Worm (Caenorhabditis elegans) whole organism, L1 larva: Measurements from ENCODE around the gene F54D10.7.
A peak's percentile ranks its signal among the peaks of the same experiment; 100 is the strongest.

Source experiments
- C16A3.4 ChIP-seq: fragments of 150-350 bp; optimal IDR thresholded peaks from 2 replicates; lab custom pipeline; 2014; ENCODE audit warnings: missing biosample characterization, missing genetic modification characterization
- F16B12.6 ChIP-seq: fragments of 150-350 bp; optimal IDR thresholded peaks from 2 replicates; lab custom pipeline; 2014; ENCODE audit warnings: missing biosample characterization, missing genetic modification characterization
- Y116A8C.19 ChIP-seq: sonication (generic microtip); optimal IDR thresholded peaks from 2 replicates; lab custom pipeline; 2016; ENCODE audit warnings: missing compliant biosample characterization, missing genetic modification characterization, borderline replicate concordance
- alr-1 ChIP-seq: fragments of 200-800 bp; sonication (Bioruptor generic); optimal IDR thresholded peaks from 2 replicates; lab custom pipeline; 2018; ENCODE audit warnings: borderline replicate concordance, mild to moderate bottlenecking, missing genetic modification characterization, missing compliant biosample characterization
- ceh-63 ChIP-seq: fragments of 200-800 bp; sonication (Bioruptor generic); optimal IDR thresholded peaks from 2 replicates; lab custom pipeline; 2018; ENCODE audit warnings: mild to moderate bottlenecking, missing genetic modification characterization, missing compliant biosample characterization
- ceh-8 ChIP-seq: fragments of 200-800 bp; sonication (Bioruptor generic); optimal IDR thresholded peaks from 2 replicates; lab custom pipeline; 2018; ENCODE audit warnings: mild to moderate bottlenecking, missing genetic modification characterization, moderate library complexity, missing compliant biosample characterization
- ceh-82 ChIP-seq, 3 experiments: fragments of 150-350 bp in 1 of 3; sonication (generic microtip) in 2 of 3; optimal IDR thresholded peaks; 2 replicates each; lab custom pipeline; 2014 to 2017; ENCODE audit warnings: missing biosample characterization in 3 of 3, missing genetic modification characterization in 3 of 3
- efl-1 ChIP-seq, 4 experiments: fragments of 150-350 bp; optimal IDR thresholded peaks in 3 of 4; peaks in 1 of 4; 1 replicate in 1 of 4; 2 replicates in 3 of 4; lab custom pipeline; 2014; ENCODE audit warnings: missing biosample characterization in 2 of 4, missing genetic modification characterization in 2 of 4, missing genetic modification reagents in 2 of 4
- egl-13 ChIP-seq: sonication (generic microtip); optimal IDR thresholded peaks from 2 replicates; lab custom pipeline; 2016; ENCODE audit warnings: missing genotype, missing genetic modification reagents, missing genetic modification characterization, missing compliant biosample characterization
- fkh-10 ChIP-seq: sonication (generic microtip); optimal IDR thresholded peaks from 2 replicates; lab custom pipeline; 2017; ENCODE audit warnings: missing biosample characterization, missing genetic modification reagents, missing genetic modification characterization
- fkh-8 ChIP-seq: sonication (generic microtip); optimal IDR thresholded peaks from 2 replicates; lab custom pipeline; 2016; ENCODE audit warnings: mild to moderate bottlenecking, missing genetic modification characterization, missing compliant biosample characterization
- fos-1 ChIP-seq: fragments of 150-350 bp; optimal IDR thresholded peaks from 2 replicates; lab custom pipeline; 2014; ENCODE audit warnings: missing biosample characterization, missing genetic modification characterization
- hpl-2 ChIP-seq: fragments of 150-350 bp; optimal IDR thresholded peaks from 2 replicates; lab custom pipeline; 2014; ENCODE audit warnings: missing biosample characterization, missing genetic modification reagents, missing genetic modification characterization
- lin-14 ChIP-seq: fragments of 200-800 bp; sonication (Bioruptor generic); optimal IDR thresholded peaks from 2 replicates; lab custom pipeline; 2018; ENCODE audit warnings: mild to moderate bottlenecking, missing genetic modification characterization, moderate library complexity, missing compliant biosample characterization
- lin-35 ChIP-seq, 2 experiments: fragments of 150-350 bp; optimal IDR thresholded peaks; 2 replicates each; lab custom pipeline; 2014; ENCODE audit warnings: missing biosample characterization in 2 of 2, missing genetic modification characterization in 2 of 2, missing genetic modification reagents in 2 of 2
- mab-9 ChIP-seq: fragments of 200-800 bp; sonication (Bioruptor generic); IDR thresholded peaks from 2 replicates; pipeline ENCODE4 v1.3.6; 2022; ENCODE audit warnings: missing genetic modification reagents, missing genetic modification characterization, missing compliant biosample characterization
- mdl-1 ChIP-seq, 2 experiments: fragments of 150-350 bp; optimal IDR thresholded peaks; 2 replicates each; lab custom pipeline; 2014 to 2017; ENCODE audit warnings: missing biosample characterization in 2 of 2, missing genetic modification characterization in 2 of 2, inconsistent platforms in 1 of 2
- nhr-12 ChIP-seq: sonication (generic microtip); optimal IDR thresholded peaks from 2 replicates; lab custom pipeline; 2017; ENCODE audit warnings: missing biosample characterization, missing genetic modification characterization
- nhr-19 ChIP-seq: fragments of 200-800 bp; sonication (Bioruptor generic); conservative IDR thresholded peaks from 2 replicates; pipeline ENCODE4 v1.3.6; 2022; ENCODE audit warnings: missing genetic modification characterization, missing compliant biosample characterization
- nhr-237 ChIP-seq: fragments of 150-350 bp; optimal IDR thresholded peaks from 2 replicates; lab custom pipeline; 2014; ENCODE audit warnings: missing biosample characterization, missing genetic modification characterization
- nhr-47 ChIP-seq: sonication (generic microtip); optimal IDR thresholded peaks from 2 replicates; lab custom pipeline; 2016; ENCODE audit warnings: mild to moderate bottlenecking, missing genetic modification characterization, moderate library complexity, missing compliant biosample characterization
- nhr-71 ChIP-seq: sonication (generic microtip); optimal IDR thresholded peaks from 2 replicates; lab custom pipeline; 2016; ENCODE audit warnings: mild to moderate bottlenecking, missing genetic modification characterization, moderate library complexity, missing compliant biosample characterization
- nhr-84 ChIP-seq: sonication (generic microtip); optimal IDR thresholded peaks from 2 replicates; lab custom pipeline; 2017; ENCODE audit warnings: missing biosample characterization, missing genetic modification characterization
- nhr-85 ChIP-seq: sonication (generic microtip); peaks from one replicate; lab custom pipeline; 2016; ENCODE audit warnings: missing genetic modification characterization, inconsistent platforms, missing compliant biosample characterization
- pqm-1 ChIP-seq: sonication (generic microtip); optimal IDR thresholded peaks from 3 replicates; lab custom pipeline; 2017; ENCODE audit warnings: missing biosample characterization, missing genetic modification characterization
- rnt-1 ChIP-seq: sonication (generic microtip); optimal IDR thresholded peaks from 2 replicates; lab custom pipeline; 2016; ENCODE audit warnings: mild to moderate bottlenecking, missing genetic modification characterization, moderate library complexity, missing compliant biosample characterization
- skn-1 ChIP-seq: fragments of 150-350 bp; optimal IDR thresholded peaks from 2 replicates; lab custom pipeline; 2014; ENCODE audit warnings: missing biosample characterization, missing genetic modification characterization
- snu-23 ChIP-seq: sonication (generic microtip); optimal IDR thresholded peaks from 2 replicates; lab custom pipeline; 2016; ENCODE audit warnings: missing genetic modification characterization, missing compliant biosample characterization
- sptf-1 ChIP-seq: fragments of 150-350 bp; optimal IDR thresholded peaks from 2 replicates; lab custom pipeline; 2014; ENCODE audit warnings: missing biosample characterization, missing genetic modification characterization
- unc-30 ChIP-seq: sonication (generic microtip); optimal IDR thresholded peaks from 2 replicates; lab custom pipeline; 2017; ENCODE audit warnings: missing biosample characterization, missing genetic modification characterization
- xbp-1 ChIP-seq: sonication (generic microtip); optimal IDR thresholded peaks from 2 replicates; lab custom pipeline; 2016; ENCODE audit warnings: missing genetic modification characterization, missing compliant biosample characterization

Gene F54D10.7

ce11 chrII:3785756-3786155 lies 35.3 kb downstream of the F54D10.7 start:
- no peak for TF ChIP-seq nhr-85 (tag; lab: Kevin White, UChicago)

ce11 chrII:3785257-3785656 lies 35.8 kb downstream of the F54D10.7 start, which contains the start of gene T24E12.1:
Gene T24E12.1, plus strand, starts transcription at chrII:3785557.
- no peak for TF ChIP-seq ceh-8 (GFP tag; lab: Kevin White, UChicago)
- TF ChIP-seq, all 84 proteins: peak for 0

- TF ChIP-seq F16B12.6 (tag; lab: Kevin White, UChicago): no peak
- no peak for TF ChIP-seq unc-30
- TF ChIP-seq hpl-2 (GFP tag; lab: Kevin White, UChicago): no peak
- no peak for TF ChIP-seq skn-1 (tag; lab: Kevin White, UChicago)
- no peak for TF ChIP-seq rnt-1
- TF ChIP-seq nhr-84: no peak
- TF ChIP-seq, all 84 proteins: peak for 0
Measured at ce11 chrII:3782309-3783000, 38.6 kb downstream of the F54D10.7 start, which contains the start of gene T24E12.2. Gene T24E12.2, plus strand, starts transcription at chrII:3782950.

- TF ChIP-seq snu-23 (no peak), nhr-19 (GFP tag; lab: Robert Waterston, UW) (no peak), efl-1 (optimal IDR thresholded peaks at IDR 0.05; lab: Kevin White, UChicago) (no peak), efl-1 (GFP tag; optimal IDR thresholded peaks at IDR 0.05 in 1 of 2; lab: Kevin White, UChicago) (peak in 1 of 2 experiments; percentile 67), rnt-1 (no peak), nhr-47 (no peak)
Measured at ce11 chrII:3781238-3781637, 39.9 kb downstream of the F54D10.7 start.

ce11 chrII:3779463-3779862 lies 41.6 kb downstream of the F54D10.7 start, which contains the start of gene T24E12.11:
Gene T24E12.11, minus strand, starts transcription at chrII:3779563.
- TF ChIP-seq rnt-1 (no peak), snu-23 (no peak), alr-1 (tag; lab: Kevin White, UChicago) (no peak), xbp-1 (no peak), ceh-82 (tag; optimal IDR thresholded peaks at IDR 0.05; lab: Kevin White, UChicago) (no peak), Y116A8C.19 (no peak), nhr-12 (tag; lab: Kevin White, UChicago) (no peak), pqm-1 (tag; lab: Kevin White, UChicago) (no peak), lin-35 (GFP tag; optimal IDR thresholded peaks at IDR 0.05; lab: Kevin White, UChicago) (no peak), mab-9 (GFP tag; lab: Robert Waterston, UW) (no peak), mdl-1 (tag; optimal IDR thresholded peaks at IDR 0.05; lab: Kevin White, UChicago) (no peak), ceh-63 (GFP tag; lab: Kevin White, UChicago) (no peak), nhr-237 (tag; lab: Kevin White, UChicago) (no peak), sptf-1 (tag; lab: Kevin White, UChicago) (no peak), fkh-8 (tag; lab: Kevin White, UChicago) (no peak)

- TF ChIP-seq nhr-19 (GFP tag; lab: Robert Waterston, UW) (no peak), nhr-47 (peak; percentile 1), ceh-63 (GFP tag; lab: Kevin White, UChicago) (no peak), nhr-71 (peak; percentile 35), ceh-8 (GFP tag; lab: Kevin White, UChicago) (peak; percentile 79), rnt-1 (no peak), fos-1 (no peak), fkh-10 (GFP tag; lab: Kevin White, UChicago) (peak; percentile 36), fkh-8 (tag; lab: Kevin White, UChicago) (peak; percentile 51)
Measured at ce11 chrII:3777802-3778201, 43.3 kb downstream of the F54D10.7 start.

ce11 chrII:3775719-3776118 lies 45.4 kb downstream of the F54D10.7 start, which contains the start of gene T24E12.3:
Gene T24E12.3, plus strand, starts transcription at chrII:3776019.
- TF ChIP-seq lin-14 (no peak), C16A3.4 (tag; lab: Kevin White, UChicago) (no peak), egl-13 (no peak)
- TF ChIP-seq, all 84 proteins: peak for 0
